Worm (Caenorhabditis elegans) whole organism, L1 larva: ENCODE data around the gene C33D9.8.

ENCODE experiments used
- aha-1 ChIP-seq: fragments of 150-350 bp; optimal IDR thresholded peaks from 2 replicates; lab custom pipeline; 2014; ENCODE audit warnings: missing biosample characterization, missing genetic modification characterization
- alr-1 ChIP-seq: fragments of 200-800 bp; sonication (Bioruptor generic); optimal IDR thresholded peaks from 2 replicates; lab custom pipeline; 2018; ENCODE audit warnings: borderline replicate concordance, mild to moderate bottlenecking, missing genetic modification characterization, missing compliant biosample characterization
- aly-2 ChIP-seq: fragments of 150-350 bp; optimal IDR thresholded peaks from 2 replicates; lab custom pipeline; 2014; ENCODE audit warnings: missing biosample characterization, missing genetic modification characterization
- ama-1 ChIP-seq: fragments of 150-350 bp; optimal IDR thresholded peaks from 2 replicates; lab custom pipeline; 2014
- ceh-82 ChIP-seq, 3 experiments: fragments of 150-350 bp in 1 of 3; sonication (generic microtip) in 2 of 3; optimal IDR thresholded peaks; 2 replicates each; lab custom pipeline; 2014 to 2017; ENCODE audit warnings: missing biosample characterization in 3 of 3, missing genetic modification characterization in 3 of 3
- ceh-88 ChIP-seq: fragments of 200-800 bp; sonication (Bioruptor generic); IDR thresholded peaks from 2 replicates; pipeline ENCODE4 v1.3.6; 2022; ENCODE audit warnings: missing genetic modification characterization, missing compliant biosample characterization
- ceh-90 ChIP-seq: sonication (generic microtip); optimal IDR thresholded peaks from 2 replicates; lab custom pipeline; 2016; ENCODE audit warnings: missing genetic modification characterization, missing compliant biosample characterization
- ces-1 ChIP-seq: fragments of 150-350 bp; optimal IDR thresholded peaks from 2 replicates; lab custom pipeline; 2014; ENCODE audit warnings: missing biosample characterization, missing genetic modification reagents, missing genetic modification characterization
- efl-3 ChIP-seq: fragments of 200-800 bp; sonication (Bioruptor generic); optimal IDR thresholded peaks from 2 replicates; lab custom pipeline; 2018; ENCODE audit warnings: mild to moderate bottlenecking, missing genetic modification characterization, missing compliant biosample characterization
- egl-13 ChIP-seq: sonication (generic microtip); optimal IDR thresholded peaks from 2 replicates; lab custom pipeline; 2016; ENCODE audit warnings: missing genotype, missing genetic modification reagents, missing genetic modification characterization, missing compliant biosample characterization
- egl-27 ChIP-seq, 2 experiments: fragments of 150-350 bp in 1 of 2; sonication (generic microtip); optimal IDR thresholded peaks; 3 replicates each; lab custom pipeline; 2017 to 2018; ENCODE audit warnings: missing biosample characterization in 2 of 2, missing genetic modification characterization in 2 of 2, missing genetic modification reagents in 2 of 2
- elt-2 ChIP-seq: sonication (generic microtip); optimal IDR thresholded peaks from 2 replicates; lab custom pipeline; 2016; ENCODE audit warnings: missing genetic modification characterization, mild to moderate bottlenecking, inconsistent platforms, missing compliant biosample characterization, missing genetic modification reagents
- ets-5 ChIP-seq: fragments of 200-800 bp; sonication (Bioruptor generic); IDR thresholded peaks from 2 replicates; pipeline ENCODE4 v1.3.6; 2022; ENCODE audit warnings: missing genetic modification characterization, missing compliant biosample characterization
- fkh-10 ChIP-seq: sonication (generic microtip); optimal IDR thresholded peaks from 2 replicates; lab custom pipeline; 2017; ENCODE audit warnings: missing biosample characterization, missing genetic modification reagents, missing genetic modification characterization
- fkh-4 ChIP-seq: sonication (generic microtip); optimal IDR thresholded peaks from 2 replicates; lab custom pipeline; 2016; ENCODE audit warnings: missing compliant biosample characterization, missing genetic modification characterization, borderline replicate concordance
- grh-1 ChIP-seq: fragments of 200-800 bp; sonication (Bioruptor generic); IDR thresholded peaks from 2 replicates; pipeline ENCODE4 v1.3.6; 2022; ENCODE audit warnings: missing genetic modification reagents, missing genetic modification characterization, missing compliant biosample characterization
- hlh-17 ChIP-seq: fragments of 200-800 bp; sonication (Bioruptor generic); optimal IDR thresholded peaks from 2 replicates; lab custom pipeline; 2018; ENCODE audit warnings: missing genetic modification characterization, mild to moderate bottlenecking, missing compliant biosample characterization, moderate library complexity, borderline replicate concordance
- hlh-4 ChIP-seq: sonication (generic microtip); optimal IDR thresholded peaks from 2 replicates; lab custom pipeline; 2016; ENCODE audit warnings: mild to moderate bottlenecking, missing genetic modification characterization, missing compliant biosample characterization
- isw-1 ChIP-seq: fragments of 200-800 bp; sonication (Bioruptor generic); IDR thresholded peaks from 2 replicates; pipeline ENCODE4 v1.3.6; 2022; ENCODE audit warnings: missing genetic modification characterization, missing compliant biosample characterization
- jun-1 ChIP-seq: fragments of 150-350 bp; optimal IDR thresholded peaks from 2 replicates; lab custom pipeline; 2014; ENCODE audit warnings: missing biosample characterization, missing genetic modification reagents, missing genetic modification characterization
- lin-14 ChIP-seq: fragments of 200-800 bp; sonication (Bioruptor generic); optimal IDR thresholded peaks from 2 replicates; lab custom pipeline; 2018; ENCODE audit warnings: mild to moderate bottlenecking, missing genetic modification characterization, moderate library complexity, missing compliant biosample characterization
- lin-15B ChIP-seq: fragments of 150-350 bp; sonication (generic microtip); optimal IDR thresholded peaks from 3 replicates; lab custom pipeline; 2014; ENCODE audit warnings: missing biosample characterization, missing genetic modification characterization
- lin-39 ChIP-seq: fragments of 150-350 bp; optimal IDR thresholded peaks from 2 replicates; lab custom pipeline; 2014; ENCODE audit warnings: missing biosample characterization, missing genetic modification reagents, missing genetic modification characterization
- lir-3 ChIP-seq: sonication (generic microtip); optimal IDR thresholded peaks from 2 replicates; lab custom pipeline; 2016; ENCODE audit warnings: mild to moderate bottlenecking, missing genetic modification characterization, moderate library complexity, missing compliant biosample characterization; ENCODE audit not compliant: poor library complexity
- mep-1 ChIP-seq: fragments of 150-350 bp; optimal IDR thresholded peaks from 2 replicates; lab custom pipeline; 2014; ENCODE audit warnings: missing biosample characterization, missing genetic modification characterization
- nhr-12 ChIP-seq: sonication (generic microtip); optimal IDR thresholded peaks from 2 replicates; lab custom pipeline; 2017; ENCODE audit warnings: missing biosample characterization, missing genetic modification characterization
- nhr-19 ChIP-seq: fragments of 200-800 bp; sonication (Bioruptor generic); conservative IDR thresholded peaks from 2 replicates; pipeline ENCODE4 v1.3.6; 2022; ENCODE audit warnings: missing genetic modification characterization, missing compliant biosample characterization
- nhr-237 ChIP-seq: fragments of 150-350 bp; optimal IDR thresholded peaks from 2 replicates; lab custom pipeline; 2014; ENCODE audit warnings: missing biosample characterization, missing genetic modification characterization
- nhr-28 ChIP-seq: fragments of 150-350 bp; optimal IDR thresholded peaks from 2 replicates; lab custom pipeline; 2014; ENCODE audit warnings: missing biosample characterization, missing genetic modification characterization
- nhr-71 ChIP-seq: sonication (generic microtip); optimal IDR thresholded peaks from 2 replicates; lab custom pipeline; 2016; ENCODE audit warnings: mild to moderate bottlenecking, missing genetic modification characterization, moderate library complexity, missing compliant biosample characterization
- nhr-76 ChIP-seq: sonication (generic microtip); optimal IDR thresholded peaks from 2 replicates; lab custom pipeline; 2017; ENCODE audit warnings: missing biosample characterization, missing genetic modification characterization
- nhr-84 ChIP-seq: sonication (generic microtip); optimal IDR thresholded peaks from 2 replicates; lab custom pipeline; 2017; ENCODE audit warnings: missing biosample characterization, missing genetic modification characterization
- pax-3 ChIP-seq: fragments of 200-800 bp; sonication (Bioruptor generic); optimal IDR thresholded peaks from 2 replicates; lab custom pipeline; 2018; ENCODE audit warnings: mild to moderate bottlenecking, missing genetic modification characterization, moderate library complexity, missing compliant biosample characterization
- pqm-1 ChIP-seq: sonication (generic microtip); optimal IDR thresholded peaks from 3 replicates; lab custom pipeline; 2017; ENCODE audit warnings: missing biosample characterization, missing genetic modification characterization
- rnt-1 ChIP-seq: sonication (generic microtip); optimal IDR thresholded peaks from 2 replicates; lab custom pipeline; 2016; ENCODE audit warnings: mild to moderate bottlenecking, missing genetic modification characterization, moderate library complexity, missing compliant biosample characterization
- snpc-4 ChIP-seq: fragments of 150-350 bp; optimal IDR thresholded peaks from 2 replicates; lab custom pipeline; 2014; ENCODE audit warnings: missing biosample characterization, missing genetic modification characterization
- snu-23 ChIP-seq: sonication (generic microtip); optimal IDR thresholded peaks from 2 replicates; lab custom pipeline; 2016; ENCODE audit warnings: missing genetic modification characterization, missing compliant biosample characterization
- sox-4 ChIP-seq: sonication (generic microtip); optimal IDR thresholded peaks from 2 replicates; lab custom pipeline; 2016; ENCODE audit warnings: missing genetic modification characterization, missing compliant biosample characterization
- sup-37 ChIP-seq: fragments of 200-800 bp; sonication (Bioruptor generic); optimal IDR thresholded peaks from 2 replicates; lab custom pipeline; 2018; ENCODE audit warnings: mild to moderate bottlenecking, missing genetic modification characterization, missing compliant biosample characterization
- swsn-7 ChIP-seq: sonication (generic microtip); optimal IDR thresholded peaks from 2 replicates; lab custom pipeline; 2016; ENCODE audit warnings: missing genetic modification characterization, missing compliant biosample characterization
- tbx-2 ChIP-seq: sonication (generic microtip); optimal IDR thresholded peaks from 2 replicates; lab custom pipeline; 2016; ENCODE audit warnings: missing genetic modification characterization, missing compliant biosample characterization
- unc-130 ChIP-seq: fragments of 150-350 bp; optimal IDR thresholded peaks from 2 replicates; lab custom pipeline; 2017; ENCODE audit warnings: missing biosample characterization, missing genetic modification characterization, inconsistent platforms
- unc-62 ChIP-seq: fragments of 150-350 bp; optimal IDR thresholded peaks from 2 replicates; lab custom pipeline; 2014; ENCODE audit warnings: missing biosample characterization, missing genetic modification reagents, missing genetic modification characterization
- unc-86 ChIP-seq: sonication (generic microtip); optimal IDR thresholded peaks from 2 replicates; lab custom pipeline; 2016; ENCODE audit warnings: missing genetic modification characterization, missing compliant biosample characterization
- unc-98 ChIP-seq: fragments of 200-800 bp; sonication (Bioruptor generic); IDR thresholded peaks from 2 replicates; pipeline ENCODE4 v1.3.6; 2022; ENCODE audit warnings: missing genetic modification characterization, missing compliant biosample characterization
- ztf-4 ChIP-seq: fragments of 150-350 bp; optimal IDR thresholded peaks from 2 replicates; lab custom pipeline; 2014; ENCODE audit warnings: missing biosample characterization, missing genetic modification characterization

C33D9.8 gene

ce11 chrIV:8798255-8798654, 11.7 kb upstream of the C33D9.8 start, which contains the start of gene clec-182 (continued):
- TF ChIP-seq lin-39 (tag; lab: Kevin White, UChicago) (no peak), unc-130 (tag; lab: Kevin White, UChicago) (no peak), jun-1 (tag; lab: Kevin White, UChicago) (no peak)

ce11 chrIV:8796246-8796645, 9.7 kb upstream of the C33D9.8 start:
- TF ChIP-seq ama-1 (lab: Kevin White, UChicago), result no peak
- no peak for TF ChIP-seq aha-1 (tag; lab: Kevin White, UChicago)
- peak; percentile 39 for TF ChIP-seq fkh-10 (GFP tag; lab: Kevin White, UChicago)
- no peak for TF ChIP-seq ceh-88
- TF ChIP-seq nhr-237 (tag; lab: Kevin White, UChicago), result no peak
- TF ChIP-seq aly-2 (tag; lab: Kevin White, UChicago), result no peak
- TF ChIP-seq snu-23 (GFP tag; lab: Kevin White, UChicago), result no peak
- TF ChIP-seq unc-62, result no peak
- peak; percentile 62 for TF ChIP-seq lin-14 (GFP tag; lab: Kevin White, UChicago)
- peak in 1 of 3 experiments; percentile 9 for TF ChIP-seq ceh-82 (tag; optimal IDR thresholded peaks at IDR 0.05; lab: Kevin White, UChicago)
- TF ChIP-seq nhr-19 (GFP tag; lab: Robert Waterston, UW), result no peak
- TF ChIP-seq ztf-4 (tag; lab: Kevin White, UChicago), result no peak

ce11 chrIV:8794895-8795665, 8.5 kb upstream of the C33D9.8 start:
- TF ChIP-seq hlh-4, result no peak
- peak; percentile 38 for TF ChIP-seq mep-1 (tag; lab: Kevin White, UChicago)
- TF ChIP-seq jun-1 (tag; lab: Kevin White, UChicago), result peak; percentile 50
- TF ChIP-seq tbx-2 (tag; lab: Kevin White, UChicago), result peak; percentile 59
- TF ChIP-seq sox-4 (tag; lab: Kevin White, UChicago), result no peak
- no peak for TF ChIP-seq lin-15B (tag; lab: Kevin White, UChicago)
- no peak for TF ChIP-seq nhr-76
- TF ChIP-seq ama-1 (lab: Kevin White, UChicago), result no peak
- TF ChIP-seq unc-98, result no peak
- TF ChIP-seq ceh-88, result no peak
- TF ChIP-seq nhr-71 (tag; lab: Kevin White, UChicago), result peak; percentile 76
- no peak for TF ChIP-seq ets-5 (GFP tag; lab: Robert Waterston, UW)
- TF ChIP-seq ces-1 (GFP tag; lab: Kevin White, UChicago), result no peak
- TF ChIP-seq nhr-84 (tag; lab: Kevin White, UChicago), result no peak
- TF ChIP-seq unc-86 (tag; lab: Kevin White, UChicago), result no peak
- peak; percentile 72 for TF ChIP-seq fkh-10 (GFP tag; lab: Kevin White, UChicago)
- no peak for TF ChIP-seq efl-3 (GFP tag; lab: Kevin White, UChicago)
- no peak for TF ChIP-seq ceh-90
- TF ChIP-seq nhr-12 (tag; lab: Kevin White, UChicago), result no peak
- no peak for TF ChIP-seq lir-3 (tag; lab: Kevin White, UChicago)
- peak; percentile 8 for TF ChIP-seq rnt-1 (tag; lab: Kevin White, UChicago)
- TF ChIP-seq elt-2 (tag; lab: Kevin White, UChicago), result peak; percentile 16
- TF ChIP-seq nhr-237 (tag; lab: Kevin White, UChicago), result no peak
- peak; percentile 17 for TF ChIP-seq ztf-4 (tag; lab: Kevin White, UChicago)
- TF ChIP-seq nhr-28 (tag; lab: Kevin White, UChicago), result no peak
- no peak for TF ChIP-seq unc-62
- TF ChIP-seq pqm-1, result no peak
- no peak for TF ChIP-seq pax-3 (tag; lab: Kevin White, UChicago)
- TF ChIP-seq fkh-4 (tag; lab: Kevin White, UChicago), result no peak
- TF ChIP-seq egl-27 (tag; optimal IDR thresholded peaks at IDR 0.05; lab: Kevin White, UChicago), result peak in 1 of 2 experiments; percentile 26
- peak in 2 of 3 experiments; percentile 11 to 50 for TF ChIP-seq ceh-82 (tag; optimal IDR thresholded peaks at IDR 0.05; lab: Kevin White, UChicago)
- no peak for TF ChIP-seq sup-37 (GFP tag; lab: Kevin White, UChicago)
- TF ChIP-seq lin-14 (GFP tag; lab: Kevin White, UChicago), result peak; percentile 99
- TF ChIP-seq egl-13 (tag; lab: Kevin White, UChicago), result no peak
- TF ChIP-seq hlh-17, result no peak
- peak; percentile 21 for TF ChIP-seq snpc-4 (tag; lab: Kevin White, UChicago)
- TF ChIP-seq alr-1 (tag; lab: Kevin White, UChicago), result no peak
- no peak for TF ChIP-seq grh-1
- peak; percentile 11; the same call in 1 of the 2 replicates for TF ChIP-seq isw-1 (GFP tag; lab: Robert Waterston, UW)
- TF ChIP-seq swsn-7, result peak; percentile 24
